Fruit fly (Drosophila melanogaster) whole organism, embryonic: Measurements from ENCODE around the gene CG11710.

ENCODE experiments used
- Awh ChIP-seq: fragments of 200-800 bp; sonication (Bioruptor generic); IDR thresholded peaks from 2 replicates; pipeline ENCODE4, ENCODE4 v1.3.6; 2022; ENCODE audit warnings: missing biosample characterization, missing genetic modification characterization
- Bgb ChIP-seq: fragments of 200-800 bp; sonication (Bioruptor generic); IDR thresholded peaks from 2 replicates; pipeline ENCODE4 v1.3.6; 2022; ENCODE audit warnings: missing biosample characterization, missing genetic modification characterization; ENCODE audit not compliant: partially characterized antibody
- CG12236 ChIP-seq: fragments of 200-800 bp; sonication (Bioruptor generic); optimal IDR thresholded peaks from 2 replicates; lab custom pipeline; 2016; ENCODE audit warnings: missing biosample characterization, missing genetic modification characterization
- CG12659 ChIP-seq: fragments of 200-800 bp; sonication (Bioruptor generic); optimal IDR thresholded peaks from 3 replicates; lab custom pipeline; 2017; ENCODE audit warnings: mild to moderate bottlenecking, missing biosample characterization, missing genetic modification reagents, missing genetic modification characterization
- CG15514 ChIP-seq: fragments of 200-800 bp; sonication (Bioruptor generic); optimal IDR thresholded peaks from 3 replicates; lab custom pipeline; 2017; ENCODE audit warnings: missing biosample characterization, missing genetic modification characterization, mild to moderate bottlenecking, moderate library complexity, missing genetic modification reagents
- CG17568 ChIP-seq: fragments of 200-800 bp; sonication (Bioruptor generic); optimal IDR thresholded peaks from 2 replicates; lab custom pipeline; 2018; ENCODE audit warnings: missing biosample characterization, mild to moderate bottlenecking, missing genetic modification characterization, moderate library complexity
- CG18262 ChIP-seq: fragments of 200-800 bp; optimal IDR thresholded peaks from 3 replicates; lab custom pipeline; 2019; ENCODE audit warnings: missing biosample characterization, mild to moderate bottlenecking, missing genetic modification characterization, moderate library complexity
- CG18476 ChIP-seq: fragments of 200-800 bp; sonication (Bioruptor generic); optimal IDR thresholded peaks from 2 replicates; lab custom pipeline; 2016; ENCODE audit warnings: missing biosample characterization, mild to moderate bottlenecking, missing genetic modification characterization
- CG18599 ChIP-seq: fragments of 200-800 bp; sonication (Bioruptor generic); optimal IDR thresholded peaks from 3 replicates; lab custom pipeline; 2017; ENCODE audit warnings: missing biosample characterization, missing genetic modification characterization, mild to moderate bottlenecking, moderate library complexity, missing genetic modification reagents
- CG2129 ChIP-seq: fragments of 200-800 bp; sonication (Bioruptor generic); IDR thresholded peaks from 2 replicates; pipeline ENCODE4 v1.3.6; 2022; ENCODE audit warnings: missing biosample characterization, missing genetic modification characterization; ENCODE audit not compliant: partially characterized antibody
- CG33557 ChIP-seq: fragments of 200-800 bp; sonication (Bioruptor generic); optimal IDR thresholded peaks from 2 replicates; lab custom pipeline; 2019; ENCODE audit warnings: missing biosample characterization, mild to moderate bottlenecking, missing genetic modification characterization, moderate library complexity
- CG3407 ChIP-seq: fragments of 200-800 bp; sonication (Bioruptor generic); optimal IDR thresholded peaks from 2 replicates; lab custom pipeline; 2018; ENCODE audit warnings: missing biosample characterization, mild to moderate bottlenecking, missing genetic modification characterization
- CG34224 ChIP-seq: fragments of 200-800 bp; sonication (Bioruptor generic); IDR thresholded peaks from 3 replicates; pipeline ENCODE4 v1.3.6; 2022; ENCODE audit warnings: missing biosample characterization, missing genetic modification characterization; ENCODE audit not compliant: partially characterized antibody
- CG34376 ChIP-seq: fragments of 200-800 bp; sonication (Bioruptor generic); optimal IDR thresholded peaks from 2 replicates; lab custom pipeline; 2018; ENCODE audit warnings: missing biosample characterization, mild to moderate bottlenecking, missing genetic modification characterization
- CG4328 ChIP-seq: fragments of 200-800 bp; sonication (Bioruptor generic); optimal IDR thresholded peaks from 3 replicates; lab custom pipeline; 2017; ENCODE audit warnings: missing biosample characterization, missing genetic modification reagents, missing genetic modification characterization
- CG6175 ChIP-seq: fragments of 200-800 bp; sonication (Bioruptor generic); IDR thresholded peaks from 3 replicates; pipeline ENCODE4 v1.3.6; 2022; ENCODE audit warnings: missing biosample characterization, missing genetic modification characterization
- CG6813 ChIP-seq: fragments of 200-800 bp; sonication (Bioruptor generic); optimal IDR thresholded peaks from 2 replicates; lab custom pipeline; 2017; ENCODE audit warnings: missing biosample characterization, missing genetic modification characterization, mild to moderate bottlenecking, moderate library complexity, missing genetic modification reagents
- CG7271 ChIP-seq: fragments of 200-800 bp; sonication (Bioruptor generic); optimal IDR thresholded peaks from 2 replicates; lab custom pipeline; 2018; ENCODE audit warnings: missing biosample characterization, mild to moderate bottlenecking, missing genetic modification characterization, moderate library complexity
- CG7745 ChIP-seq: fragments of 200-800 bp; sonication (Bioruptor generic); optimal IDR thresholded peaks from 2 replicates; lab custom pipeline; 2018; ENCODE audit warnings: missing biosample characterization, mild to moderate bottlenecking, missing genetic modification characterization, moderate library complexity
- CG8944 ChIP-seq: fragments of 200-800 bp; sonication (Bioruptor generic); optimal IDR thresholded peaks from 3 replicates; lab custom pipeline; 2016; ENCODE audit warnings: missing biosample characterization, missing genetic modification characterization
- E2f1 ChIP-seq: fragments of 200-800 bp; sonication (Bioruptor generic); IDR thresholded peaks from 2 replicates; pipeline ENCODE4 v1.3.6; 2022; ENCODE audit warnings: missing biosample characterization, missing genetic modification characterization
- Ets97D ChIP-seq: fragments of 200-800 bp; sonication (Bioruptor generic); optimal IDR thresholded peaks from 3 replicates; lab custom pipeline; 2016; ENCODE audit warnings: missing biosample characterization, missing genetic modification characterization
- Hr51 ChIP-seq, 2 experiments: fragments of 200-800 bp; sonication (Bioruptor generic); optimal IDR thresholded peaks; 2 replicates in 1 of 2; 3 replicates in 1 of 2; lab custom pipeline; 2016 to 2018; ENCODE audit warnings: missing biosample characterization in 2 of 2, missing genetic modification characterization in 2 of 2, mild to moderate bottlenecking in 1 of 2, moderate library complexity in 1 of 2
- Jarid2 ChIP-seq: fragments of 200-800 bp; sonication (Bioruptor generic); optimal IDR thresholded peaks from 3 replicates; lab custom pipeline; 2017; ENCODE audit warnings: mild to moderate bottlenecking, missing biosample characterization, missing genetic modification reagents, missing genetic modification characterization
- MBD-R2 ChIP-seq: fragments of 200-800 bp; sonication (Bioruptor generic); IDR thresholded peaks from 2 replicates; pipeline ENCODE4 v1.3.6; 2022; ENCODE audit warnings: missing biosample characterization, missing genetic modification characterization
- NfI ChIP-seq: fragments of 200-800 bp; sonication (Bioruptor generic); optimal IDR thresholded peaks from 3 replicates; lab custom pipeline; 2018; ENCODE audit warnings: missing biosample characterization, mild to moderate bottlenecking, missing genetic modification characterization, moderate library complexity
- Side ChIP-seq: fragments of 200-800 bp; sonication (Bioruptor generic); optimal IDR thresholded peaks from 2 replicates; lab custom pipeline; 2016; ENCODE audit warnings: missing biosample characterization, missing genetic modification characterization
- Taf1 ChIP-seq: fragments of 200-800 bp; sonication (Bioruptor generic); IDR thresholded peaks from 2 replicates; pipeline ENCODE4 v1.3.6; 2022; ENCODE audit warnings: missing biosample characterization, missing genetic modification characterization
- btn ChIP-seq: fragments of 200-800 bp; sonication (Bioruptor generic); optimal IDR thresholded peaks from 2 replicates; lab custom pipeline; 2016; ENCODE audit warnings: missing biosample characterization, missing genetic modification characterization
- corto ChIP-seq: fragments of 200-800 bp; sonication (Bioruptor generic); optimal IDR thresholded peaks from 2 replicates; lab custom pipeline; 2016; ENCODE audit warnings: missing biosample characterization, mild to moderate bottlenecking, missing genetic modification characterization, moderate library complexity
- dan ChIP-seq: fragments of 200-800 bp; sonication (Bioruptor generic); IDR thresholded peaks from 2 replicates; pipeline ENCODE4 v1.3.6; 2022; ENCODE audit warnings: missing biosample characterization, missing genetic modification characterization
- gro ChIP-seq: fragments of 200-800 bp; sonication (Bioruptor generic); optimal IDR thresholded peaks from 2 replicates; lab custom pipeline; 2016; ENCODE audit warnings: missing biosample characterization, missing genetic modification characterization
- gt ChIP-seq: fragments of 200-800 bp; sonication (Bioruptor generic); IDR thresholded peaks from 2 replicates; pipeline ENCODE4 v1.3.6; 2022; ENCODE audit warnings: missing biosample characterization, missing genetic modification characterization
- ham ChIP-seq: fragments of 200-800 bp; sonication (Bioruptor generic); IDR thresholded peaks from 2 replicates; pipeline ENCODE4 v1.3.6; 2022; ENCODE audit warnings: missing biosample characterization, missing genetic modification characterization
- her ChIP-seq: fragments of 200-800 bp; sonication (Bioruptor generic); optimal IDR thresholded peaks from 2 replicates; lab custom pipeline; 2016; ENCODE audit warnings: missing biosample characterization, missing genetic modification characterization
- hth ChIP-seq: fragments of >200 bp; optimal IDR thresholded peaks from 2 replicates; lab custom pipeline; 2017; ENCODE audit warnings: inconsistent platforms
- jing ChIP-seq: fragments of 200-800 bp; sonication (Bioruptor generic); optimal IDR thresholded peaks from 2 replicates; lab custom pipeline; 2018; ENCODE audit warnings: missing biosample characterization, mild to moderate bottlenecking, missing genetic modification characterization
- ken ChIP-seq: fragments of 200-800 bp; sonication (Bioruptor generic); IDR thresholded peaks from 3 replicates; pipeline ENCODE4 v1.3.6; 2022; ENCODE audit warnings: missing biosample characterization, missing genetic modification characterization
- knrl ChIP-seq: fragments of 200-800 bp; sonication (Bioruptor generic); IDR thresholded peaks from 3 replicates; pipeline ENCODE4 v1.3.6; 2022; ENCODE audit warnings: missing biosample characterization, missing genetic modification characterization; ENCODE audit not compliant: partially characterized antibody
- lola ChIP-seq, 3 experiments: fragments of >200 bp in 2 of 3; fragments of 200-800 bp in 1 of 3; sonication (Bioruptor generic) in 1 of 3; optimal IDR thresholded peaks; 2 replicates each; lab custom pipeline; 2017 to 2019; ENCODE audit warnings: missing biosample characterization in 3 of 3, missing genetic modification characterization in 3 of 3, mild to moderate bottlenecking in 1 of 3, moderate library complexity in 1 of 3
- row ChIP-seq: fragments of 200-800 bp; sonication (Bioruptor generic); IDR thresholded peaks from 3 replicates; pipeline ENCODE4 v1.3.6; 2022; ENCODE audit warnings: missing biosample characterization, missing genetic modification characterization
- scrt ChIP-seq: fragments of 200-800 bp; sonication (Bioruptor generic); optimal IDR thresholded peaks from 2 replicates; lab custom pipeline; 2018; ENCODE audit warnings: missing biosample characterization, mild to moderate bottlenecking, missing genetic modification characterization, moderate library complexity
- slp2 ChIP-seq: fragments of 200-800 bp; sonication (Bioruptor generic); optimal IDR thresholded peaks from 2 replicates; lab custom pipeline; 2016; ENCODE audit warnings: missing biosample characterization, missing genetic modification characterization
- sna ChIP-seq: fragments of 200-800 bp; sonication (Bioruptor generic); IDR thresholded peaks from 2 replicates; pipeline ENCODE4 v1.3.6; 2022; ENCODE audit warnings: missing biosample characterization, missing genetic modification characterization; ENCODE audit not compliant: partially characterized antibody
- trem ChIP-seq: fragments of 200-800 bp; optimal IDR thresholded peaks from 3 replicates; lab custom pipeline; 2019; ENCODE audit warnings: missing biosample characterization, mild to moderate bottlenecking, missing genetic modification characterization, moderate library complexity
- vfl ChIP-seq: fragments of 200-800 bp; sonication (Bioruptor generic); optimal IDR thresholded peaks from 2 replicates; lab custom pipeline; 2016; ENCODE audit warnings: missing biosample characterization, missing genetic modification characterization
- zf30C ChIP-seq: fragments of 200-800 bp; sonication (Bioruptor generic); optimal IDR thresholded peaks from 3 replicates; lab custom pipeline; 2018; ENCODE audit warnings: missing biosample characterization, mild to moderate bottlenecking, missing genetic modification characterization
- zfh1 ChIP-seq: fragments of 200-800 bp; sonication (Bioruptor generic); IDR thresholded peaks from 3 replicates; pipeline ENCODE4 v1.3.6; 2022; ENCODE audit warnings: missing biosample characterization, missing genetic modification characterization

Gene CG11710

DNA sequence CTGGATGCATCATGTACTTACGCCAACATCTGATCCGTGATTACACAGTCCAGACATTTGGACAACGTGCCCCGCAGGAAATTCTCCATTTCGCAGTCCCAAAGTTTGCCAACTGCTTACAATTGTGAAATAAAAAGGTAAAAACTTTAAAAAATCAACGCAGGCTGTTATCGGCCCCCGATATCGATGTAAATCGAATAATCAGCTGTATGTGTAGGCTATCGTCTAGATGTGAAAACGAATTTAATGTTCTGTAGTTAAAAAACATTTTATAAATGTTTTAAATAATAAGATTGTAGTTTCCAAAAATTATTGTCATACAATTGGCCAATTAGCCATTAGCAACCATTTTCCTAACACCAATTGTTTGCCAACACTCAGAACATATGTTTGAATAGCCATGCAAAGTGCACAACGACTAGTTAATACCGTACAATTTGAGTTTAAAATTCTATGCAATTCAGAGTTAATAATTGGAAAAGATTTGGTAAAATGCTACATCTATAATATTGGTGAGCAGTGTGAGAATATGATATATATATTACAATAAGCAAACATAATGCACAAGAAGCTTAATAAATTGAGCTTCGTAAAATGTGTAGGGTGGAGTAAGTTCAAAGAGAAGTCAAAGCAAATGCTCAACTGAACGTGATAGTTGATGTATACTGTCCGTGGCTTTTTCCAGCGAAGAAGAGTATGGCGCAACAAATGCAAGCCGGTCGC lies at the start of gene CG11710, which contains the start of gene mal:
TSS of gene CG11710 (minus strand) at position 192 of the 723 bp plus-strand sequence.
TSS of gene mal (plus strand) at position 194 of the 723 bp plus-strand sequence.
- TF ChIP-seq dan (GFP tag; lab: Robert Waterston, UW) (no peak), Hr51 (GFP tag; optimal IDR thresholded peaks at IDR 0.05; lab: Kevin White, UChicago) (peak in 1 of 2 experiments; percentile 32), CG15514 (peak; percentile 54), CG34376 (GFP tag; lab: Kevin White, UChicago) (peak; percentile 49), jing (GFP tag; lab: Kevin White, UChicago) (no peak), ham (GFP tag; lab: Robert Waterston, UW) (no peak), CG34224 (GFP tag; lab: Robert Waterston, UW) (peak; percentile 51; the same call in 1 of the 3 replicates), Bgb (GFP tag; lab: Robert Waterston, UW) (no peak), CG17568 (GFP tag; lab: Kevin White, UChicago) (no peak), Taf1 (peak; percentile 23; the same call in 1 of the 2 replicates), Awh (no peak), CG6813 (GFP tag; lab: Kevin White, UChicago) (peak; percentile 51), CG4328 (GFP tag; lab: Kevin White, UChicago) (no peak), NfI (peak; percentile 76), MBD-R2 (GFP tag; lab: Robert Waterston, UW) (peak; percentile 41), CG7271 (no peak), her (peak; percentile 33), corto (no peak), Jarid2 (GFP tag; lab: Kevin White, UChicago) (no peak), CG18262 (tag; lab: Kevin White, UChicago) (peak; percentile 86), CG12236 (no peak), gt (GFP tag; lab: Robert Waterston, UW) (no peak), Side (peak; percentile 44), E2f1 (GFP tag; lab: Robert Waterston, UW) (peak; percentile 73), CG6175 (no peak), CG3407 (GFP tag; lab: Kevin White, UChicago) (no peak), vfl (peak; percentile 43), slp2 (GFP tag; lab: Kevin White, UChicago) (peak; percentile 64), lola (GFP tag; optimal IDR thresholded peaks at IDR 0.05; lab: Kevin White, UChicago) (peak in 1 of 3 experiments; percentile 53), CG12659 (GFP tag; lab: Kevin White, UChicago) (peak; percentile 82), btn (GFP tag; lab: Kevin White, UChicago) (peak; percentile 14), CG33557 (GFP tag; lab: Kevin White, UChicago) (no peak), hth (no peak), scrt (GFP tag; lab: Kevin White, UChicago) (peak; percentile 84), CG2129 (no peak), knrl (GFP tag; lab: Robert Waterston, UW) (no peak), ken (GFP tag; lab: Robert Waterston, UW) (no peak), row (GFP tag; lab: Robert Waterston, UW) (peak; percentile 95), Ets97D (GFP tag; lab: Kevin White, UChicago) (peak; percentile 44), CG7745 (tag; lab: Kevin White, UChicago) (no peak), zf30C (no peak), CG18599 (GFP tag; lab: Kevin White, UChicago) (peak; percentile 87), trem (tag; lab: Kevin White, UChicago) (peak; percentile 60), CG8944 (GFP tag; lab: Kevin White, UChicago) (peak; percentile 46), CG18476 (GFP tag; lab: Kevin White, UChicago) (peak; percentile 76), zfh1 (peak; percentile 50; the same call in 2 of the 3 replicates), sna (peak; percentile 46; the same call in 1 of the 2 replicates), gro (peak; percentile 84)
